Fruit fly (Drosophila melanogaster) whole organism, embryonic: Measurements from ENCODE around the gene CG14644.

Experiments
- Abd-B ChIP-seq: fragments of 200-800 bp; sonication (Bioruptor generic); optimal IDR thresholded peaks from 2 replicates; lab custom pipeline; 2018; ENCODE audit warnings: missing biosample characterization, mild to moderate bottlenecking, missing genetic modification characterization, moderate library complexity
- Bdp1 ChIP-seq: fragments of 200-800 bp; sonication (Bioruptor generic); optimal IDR thresholded peaks from 3 replicates; lab custom pipeline; 2016; ENCODE audit warnings: missing biosample characterization, missing genetic modification characterization
- CG10431 ChIP-seq: fragments of 200-800 bp; sonication (Bioruptor generic); optimal IDR thresholded peaks from 3 replicates; lab custom pipeline; 2018; ENCODE audit warnings: missing biosample characterization, mild to moderate bottlenecking, missing genetic modification characterization
- CG11085 ChIP-seq: fragments of 200-800 bp; sonication (Bioruptor generic); IDR thresholded peaks from 2 replicates; pipeline ENCODE4 v1.3.6; 2022; ENCODE audit warnings: missing biosample characterization, missing genetic modification characterization
- CG11093 ChIP-seq: fragments of 200-800 bp; sonication (Bioruptor generic); IDR thresholded peaks from 3 replicates; pipeline ENCODE4 v1.3.6; 2022; ENCODE audit warnings: missing biosample characterization, missing genetic modification characterization
- CG12659 ChIP-seq: fragments of 200-800 bp; sonication (Bioruptor generic); optimal IDR thresholded peaks from 3 replicates; lab custom pipeline; 2017; ENCODE audit warnings: mild to moderate bottlenecking, missing biosample characterization, missing genetic modification reagents, missing genetic modification characterization
- CG14965 ChIP-seq: fragments of 200-800 bp; sonication (Bioruptor generic); optimal IDR thresholded peaks from 2 replicates; lab custom pipeline; 2016; ENCODE audit warnings: missing biosample characterization, missing genetic modification characterization, borderline replicate concordance
- CG18476 ChIP-seq: fragments of 200-800 bp; sonication (Bioruptor generic); optimal IDR thresholded peaks from 2 replicates; lab custom pipeline; 2016; ENCODE audit warnings: missing biosample characterization, mild to moderate bottlenecking, missing genetic modification characterization
- CG30431 ChIP-seq: fragments of 200-800 bp; sonication (Bioruptor generic); optimal IDR thresholded peaks from 2 replicates; lab custom pipeline; 2017; ENCODE audit warnings: missing biosample characterization, missing genetic modification characterization
- CG5953 ChIP-seq: fragments of 200-800 bp; sonication (Bioruptor generic); IDR thresholded peaks from 2 replicates; pipeline ENCODE4 v1.3.6; 2022; ENCODE audit warnings: missing biosample characterization, missing genetic modification characterization
- CG6854 ChIP-seq: fragments of 200-800 bp; sonication (Bioruptor generic); optimal IDR thresholded peaks from 3 replicates; lab custom pipeline; 2017; ENCODE audit warnings: missing biosample characterization, mild to moderate bottlenecking, missing genetic modification characterization
- CG7987 ChIP-seq: fragments of 200-800 bp; sonication (Bioruptor generic); optimal IDR thresholded peaks from 2 replicates; lab custom pipeline; 2018; ENCODE audit warnings: missing biosample characterization, mild to moderate bottlenecking, missing genetic modification characterization, moderate library complexity
- CG8281 ChIP-seq: fragments of 200-800 bp; sonication (Bioruptor generic); optimal IDR thresholded peaks from 2 replicates; lab custom pipeline; 2018; ENCODE audit warnings: missing biosample characterization, mild to moderate bottlenecking, missing genetic modification characterization, moderate library complexity
- CG8359 ChIP-seq: fragments of 200-800 bp; sonication (Bioruptor generic); optimal IDR thresholded peaks from 2 replicates; lab custom pipeline; 2017; ENCODE audit warnings: missing biosample characterization, mild to moderate bottlenecking, missing genetic modification characterization, borderline replicate concordance
- CG8944 ChIP-seq: fragments of 200-800 bp; sonication (Bioruptor generic); optimal IDR thresholded peaks from 3 replicates; lab custom pipeline; 2016; ENCODE audit warnings: missing biosample characterization, missing genetic modification characterization
- CG9437 ChIP-seq: fragments of 200-800 bp; sonication (Bioruptor generic); optimal IDR thresholded peaks from 2 replicates; lab custom pipeline; 2018; ENCODE audit warnings: missing biosample characterization, mild to moderate bottlenecking, missing genetic modification characterization
- CoRest ChIP-seq: fragments of 200-800 bp; sonication (Bioruptor generic); optimal IDR thresholded peaks from 3 replicates; lab custom pipeline; 2018; ENCODE audit warnings: missing biosample characterization, mild to moderate bottlenecking, missing genetic modification characterization, moderate library complexity
- Deaf1 ChIP-seq: fragments of 200-800 bp; optimal IDR thresholded peaks from 3 replicates; lab custom pipeline; 2019; ENCODE audit warnings: missing biosample characterization, mild to moderate bottlenecking, missing genetic modification characterization, moderate library complexity
- Doc3 ChIP-seq: fragments of 200-800 bp; sonication (Bioruptor generic); IDR thresholded peaks from 3 replicates; pipeline ENCODE4 v1.3.6; 2022; ENCODE audit warnings: missing biosample characterization, missing genetic modification characterization; ENCODE audit not compliant: partially characterized antibody
- Gsc ChIP-seq: fragments of 200-800 bp; sonication (Bioruptor generic); IDR thresholded peaks from 2 replicates; pipeline ENCODE4 v1.3.6; 2022; ENCODE audit warnings: missing biosample characterization, missing genetic modification characterization
- HLH3B ChIP-seq: fragments of 200-800 bp; sonication (Bioruptor generic); IDR thresholded peaks from 2 replicates; pipeline ENCODE4 v1.3.6; 2022; ENCODE audit warnings: missing biosample characterization, missing genetic modification characterization
- Hand ChIP-seq: fragments of 200-800 bp; sonication (Bioruptor generic); optimal IDR thresholded peaks from 2 replicates; lab custom pipeline; 2017; ENCODE audit warnings: mild to moderate bottlenecking, missing biosample characterization, missing genetic modification reagents, missing genetic modification characterization
- Lpt ChIP-seq: fragments of >200 bp; optimal IDR thresholded peaks from 2 replicates; lab custom pipeline; 2018; ENCODE audit warnings: missing biosample characterization, missing genetic modification characterization
- Mad ChIP-seq: fragments of 200-800 bp; sonication (Bioruptor generic); optimal IDR thresholded peaks from 2 replicates; lab custom pipeline; 2016; ENCODE audit warnings: missing biosample characterization, missing genetic modification characterization
- Mrtf ChIP-seq: fragments of 200-800 bp; sonication (Bioruptor generic); IDR thresholded peaks from 3 replicates; pipeline ENCODE4 v1.3.6; 2022; ENCODE audit warnings: missing biosample characterization, missing genetic modification characterization
- Nf-YA ChIP-seq: fragments of 200-800 bp; sonication (Bioruptor generic); IDR thresholded peaks from 2 replicates; pipeline ENCODE4 v1.3.6; 2022; ENCODE audit warnings: missing biosample characterization, missing genetic modification characterization
- Nf-YC ChIP-seq: fragments of 200-800 bp; optimal IDR thresholded peaks from 3 replicates; lab custom pipeline; 2019; ENCODE audit warnings: missing biosample characterization, mild to moderate bottlenecking, missing genetic modification characterization, moderate library complexity
- Optix ChIP-seq: fragments of 200-800 bp; sonication (Bioruptor generic); IDR thresholded peaks from 3 replicates; pipeline ENCODE4 v1.3.6; 2022; ENCODE audit warnings: missing biosample characterization, missing genetic modification characterization
- Rfx ChIP-seq: fragments of 200-800 bp; sonication (Bioruptor generic); IDR thresholded peaks from 2 replicates; pipeline ENCODE4 v1.3.6; 2022; ENCODE audit warnings: missing biosample characterization, missing genetic modification characterization
- Sry-β ChIP-seq: fragments of 200-800 bp; sonication (Bioruptor generic); optimal IDR thresholded peaks from 2 replicates; lab custom pipeline; 2018; ENCODE audit warnings: missing biosample characterization, mild to moderate bottlenecking, missing genetic modification characterization, moderate library complexity
- Trl ChIP-seq, 3 experiments: fragments of >200 bp in 2 of 3; fragments of 200-800 bp in 1 of 3; sonication (Bioruptor generic) in 1 of 3; optimal IDR thresholded peaks; 2 replicates in 1 of 3; 3 replicates in 2 of 3; lab custom pipeline; 2016 to 2017; ENCODE audit warnings: missing biosample characterization in 1 of 3, missing genetic modification characterization in 1 of 3
- Vsx1 ChIP-seq: fragments of 200-800 bp; sonication (Bioruptor generic); optimal IDR thresholded peaks from 2 replicates; lab custom pipeline; 2017; ENCODE audit warnings: missing biosample characterization, mild to moderate bottlenecking, missing genetic modification characterization, missing genetic modification reagents
- Xbp1 ChIP-seq: fragments of 200-800 bp; sonication (Bioruptor generic); optimal IDR thresholded peaks from 3 replicates; lab custom pipeline; 2016; ENCODE audit warnings: missing biosample characterization, mild to moderate bottlenecking, missing genetic modification characterization
- cad ChIP-seq: fragments of >200 bp; optimal IDR thresholded peaks from 2 replicates; lab custom pipeline; 2017; ENCODE audit warnings: missing biosample characterization, missing genetic modification characterization
- ems ChIP-seq: fragments of 200-800 bp; sonication (Bioruptor generic); optimal IDR thresholded peaks from 3 replicates; lab custom pipeline; 2016; ENCODE audit warnings: missing biosample characterization, missing genetic modification characterization
- gsb-n ChIP-seq: fragments of 200-800 bp; sonication (Bioruptor generic); optimal IDR thresholded peaks from 3 replicates; lab custom pipeline; 2018; ENCODE audit warnings: missing biosample characterization, mild to moderate bottlenecking, missing genetic modification characterization
- hth ChIP-seq: fragments of >200 bp; optimal IDR thresholded peaks from 2 replicates; lab custom pipeline; 2017; ENCODE audit warnings: inconsistent platforms
- insv ChIP-seq, 2 experiments: fragments of 200-800 bp; sonication (Bioruptor generic); optimal IDR thresholded peaks; 3 replicates each; lab custom pipeline; 2016 to 2018; ENCODE audit warnings: missing biosample characterization in 2 of 2, missing genetic modification characterization in 2 of 2
- inv ChIP-seq: fragments of 200-800 bp; sonication (Bioruptor generic); IDR thresholded peaks from 2 replicates; pipeline ENCODE4 v1.3.6; 2022; ENCODE audit warnings: missing biosample characterization, missing genetic modification characterization; ENCODE audit not compliant: partially characterized antibody
- mirr ChIP-seq: fragments of 200-800 bp; sonication (Bioruptor generic); optimal IDR thresholded peaks from 3 replicates; lab custom pipeline; 2018; ENCODE audit warnings: missing biosample characterization, mild to moderate bottlenecking, missing genetic modification characterization
- nerfin-1 ChIP-seq: fragments of 200-800 bp; sonication (Bioruptor generic); optimal IDR thresholded peaks from 3 replicates; lab custom pipeline; 2019; ENCODE audit warnings: missing biosample characterization, mild to moderate bottlenecking, missing genetic modification characterization, moderate library complexity
- nerfin-2 ChIP-seq: fragments of 200-800 bp; sonication (Bioruptor generic); IDR thresholded peaks from 2 replicates; pipeline ENCODE4 v1.3.6; 2022; ENCODE audit warnings: missing biosample characterization, missing genetic modification characterization; ENCODE audit not compliant: partially characterized antibody
- pb ChIP-seq: fragments of 200-800 bp; sonication (Bioruptor generic); optimal IDR thresholded peaks from 3 replicates; lab custom pipeline; 2016; ENCODE audit warnings: missing biosample characterization, missing genetic modification characterization
- pnt ChIP-seq: fragments of 200-800 bp; sonication (Bioruptor generic); optimal IDR thresholded peaks from 3 replicates; lab custom pipeline; 2016; ENCODE audit warnings: missing biosample characterization, missing genetic modification characterization
- pzg ChIP-seq: fragments of 200-800 bp; sonication (Bioruptor generic); optimal IDR thresholded peaks from 3 replicates; lab custom pipeline; 2018; ENCODE audit warnings: missing biosample characterization, mild to moderate bottlenecking, missing genetic modification characterization, moderate library complexity
- sens-2 ChIP-seq: fragments of 200-800 bp; sonication (Bioruptor generic); IDR thresholded peaks from 2 replicates; pipeline ENCODE4 v1.3.6; 2022; ENCODE audit warnings: missing biosample characterization, missing genetic modification characterization
- so ChIP-seq: fragments of 200-800 bp; sonication (Bioruptor generic); IDR thresholded peaks from 3 replicates; pipeline ENCODE4 v1.3.6; 2022; ENCODE audit warnings: missing biosample characterization, missing genetic modification characterization
- stwl ChIP-seq: fragments of 200-800 bp; sonication (Bioruptor generic); optimal IDR thresholded peaks from 3 replicates; lab custom pipeline; 2018; ENCODE audit warnings: missing biosample characterization, mild to moderate bottlenecking, missing genetic modification characterization, moderate library complexity
- tio ChIP-seq: fragments of 200-800 bp; sonication (Bioruptor generic); optimal IDR thresholded peaks from 2 replicates; lab custom pipeline; 2017; ENCODE audit warnings: missing biosample characterization, missing genetic modification characterization, inconsistent platforms
- twi ChIP-seq: fragments of 200-800 bp; optimal IDR thresholded peaks from 2 replicates; lab custom pipeline; 2019; ENCODE audit warnings: missing biosample characterization, mild to moderate bottlenecking, missing genetic modification characterization, moderate library complexity

The CG14644 gene

dm6 chr3R:4229137-4229764 lies 23.6 kb downstream of the CG14644 start, which contains the start of gene DhpD (continued):
- TF ChIP-seq HLH3B (GFP tag; lab: Robert Waterston, UW), result peak; percentile 76
- TF ChIP-seq Nf-YC, result peak; percentile 61
- peak; percentile 92 for TF ChIP-seq Rfx (GFP tag; lab: Robert Waterston, UW)
- TF ChIP-seq tio (GFP tag; lab: Kevin White, UChicago), result peak; percentile 49
- no peak for TF ChIP-seq Vsx1 (GFP tag; lab: Kevin White, UChicago)
- TF ChIP-seq CG11085 (GFP tag; lab: Robert Waterston, UW), result peak; percentile 78
- no peak for TF ChIP-seq Doc3 (GFP tag; lab: Robert Waterston, UW)
- no peak for TF ChIP-seq CG14965 (GFP tag; lab: Kevin White, UChicago)
- peak; percentile 2 for TF ChIP-seq twi
- no peak for TF ChIP-seq CG10431 (GFP tag; lab: Kevin White, UChicago)
- peak; percentile 78 for TF ChIP-seq CoRest (tag; lab: Kevin White, UChicago)
- no peak for TF ChIP-seq Mad (GFP tag; lab: Kevin White, UChicago)
- TF ChIP-seq insv (GFP tag; optimal IDR thresholded peaks at IDR 0.05; lab: Kevin White, UChicago), result no peak
- TF ChIP-seq stwl (tag; lab: Kevin White, UChicago), result peak; percentile 15
- peak; percentile 66 for TF ChIP-seq CG7987
- TF ChIP-seq CG30431 (GFP tag; lab: Kevin White, UChicago), result peak; percentile 16
- no peak for TF ChIP-seq Bdp1 (GFP tag; lab: Kevin White, UChicago)
- TF ChIP-seq pnt (GFP tag; lab: Kevin White, UChicago), result peak; percentile 14
- TF ChIP-seq sens-2 (GFP tag; lab: Robert Waterston, UW), result no peak
- no peak for TF ChIP-seq nerfin-1 (tag; lab: Kevin White, UChicago)
- TF ChIP-seq Optix (GFP tag; lab: Robert Waterston, UW), result no peak
- peak; percentile 29 for TF ChIP-seq CG8944
- no peak for TF ChIP-seq so (GFP tag; lab: Robert Waterston, UW)
- TF ChIP-seq Abd-B (GFP tag; lab: Kevin White, UChicago), result no peak
- TF ChIP-seq hth (lab: Kevin White, UChicago), result no peak
- no peak for TF ChIP-seq CG5953 (GFP tag; lab: Robert Waterston, UW)
- no peak for TF ChIP-seq gsb-n (tag; lab: Kevin White, UChicago)
- TF ChIP-seq Deaf1, result no peak
- TF ChIP-seq cad, result no peak
- peak; percentile 80 for TF ChIP-seq CG12659 (GFP tag; lab: Kevin White, UChicago)
- TF ChIP-seq Mrtf (GFP tag; lab: Robert Waterston, UW), result peak; percentile 43; the same call in 2 of the 3 replicates
- peak; percentile 68 for TF ChIP-seq Xbp1 (GFP tag; lab: Kevin White, UChicago)
- no peak for TF ChIP-seq Lpt
- peak; percentile 2 for TF ChIP-seq CG8281 (tag; lab: Kevin White, UChicago)
- peak; percentile 9 for TF ChIP-seq CG9437 (GFP tag; lab: Kevin White, UChicago)
- peak; percentile 46; the same call in 1 of the 3 replicates for TF ChIP-seq CG11093 (GFP tag; lab: Robert Waterston, UW)
- TF ChIP-seq mirr, result peak; percentile 55
- TF ChIP-seq CG6854, result peak; percentile 24
- TF ChIP-seq inv (GFP tag; lab: Robert Waterston, UW), result peak; percentile 91
- TF ChIP-seq pzg (GFP tag; lab: Kevin White, UChicago), result peak; percentile 37
- TF ChIP-seq nerfin-2, result peak; percentile 88
- no peak for TF ChIP-seq Hand
- TF ChIP-seq CG18476 (GFP tag; lab: Kevin White, UChicago), result peak; percentile 50
- no peak for TF ChIP-seq Trl (optimal IDR thresholded peaks at IDR 0.05; lab: Kevin White, UChicago)
- TF ChIP-seq Trl (GFP tag; optimal IDR thresholded peaks at IDR 0.05; lab: Kevin White, UChicago), result peak; percentile 13
- TF ChIP-seq ems (GFP tag; lab: Kevin White, UChicago), result peak; percentile 29
- no peak for TF ChIP-seq Gsc (GFP tag; lab: Robert Waterston, UW)
- no peak for TF ChIP-seq Sry-β (GFP tag; lab: Kevin White, UChicago)
- TF ChIP-seq Nf-YA, result peak; percentile 54; the same call in 1 of the 2 replicates
- peak; percentile 6 for TF ChIP-seq CG8359 (GFP tag; lab: Kevin White, UChicago)
- no peak for TF ChIP-seq pb (GFP tag; lab: Kevin White, UChicago)
